Worm (Caenorhabditis elegans): ENCODE measurements around the gene gpd-4.

DNA sequence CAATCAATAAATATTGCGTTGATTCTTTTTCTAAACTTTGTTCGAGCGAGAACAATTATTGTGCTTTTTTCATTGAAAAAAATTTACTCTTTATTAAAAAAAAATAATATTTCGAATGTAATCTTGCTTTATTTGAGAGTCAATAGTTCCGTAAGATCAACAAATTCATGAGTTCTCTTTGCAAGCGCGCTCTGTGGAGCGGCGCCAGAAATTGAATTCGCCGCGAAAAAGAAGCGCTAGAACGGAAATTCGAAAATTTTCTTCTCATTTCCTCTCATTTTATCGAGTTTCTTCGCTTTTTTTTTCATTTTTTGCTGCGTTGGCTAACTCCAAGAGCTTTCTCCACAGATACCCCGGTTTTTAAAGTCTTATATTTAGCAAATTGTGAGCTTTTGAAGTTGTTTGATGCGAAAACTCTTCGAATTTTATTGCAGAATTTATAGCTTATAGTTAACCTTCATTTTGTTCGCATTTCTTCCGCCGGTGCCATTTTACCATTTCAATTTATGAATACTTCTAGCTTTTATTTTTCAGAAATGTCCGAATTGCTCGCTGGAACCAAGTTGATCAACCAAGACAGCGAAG lies 26.1 kb downstream of the gpd-4 start, which contains the start of gene R05H5.3:
- TF ChIP-seq flt-1 (GFP tag; IDR thresholded peaks at IDR 0.05) (no peak), tab-1 (GFP tag; IDR thresholded peaks at IDR 0.05) (no peak), klf-2 (GFP tag; conservative IDR thresholded peaks at IDR 0.05) (no peak), ref-1 (GFP tag; conservative IDR thresholded peaks at IDR 0.05) (no peak), T22C8.4 (GFP tag; IDR thresholded peaks at IDR 0.05) (no peak), med-1 (GFP tag; optimal IDR thresholded peaks at IDR 0.05; ENCODE audit: insufficient read depth) (no peak), ztf-29 (GFP tag; IDR thresholded peaks at IDR 0.05) (no peak)

Data from whole organism, midembryonic.